Fruit fly (Drosophila melanogaster): ENCODE data around the gene ng1.

Gene ng1

DNA sequence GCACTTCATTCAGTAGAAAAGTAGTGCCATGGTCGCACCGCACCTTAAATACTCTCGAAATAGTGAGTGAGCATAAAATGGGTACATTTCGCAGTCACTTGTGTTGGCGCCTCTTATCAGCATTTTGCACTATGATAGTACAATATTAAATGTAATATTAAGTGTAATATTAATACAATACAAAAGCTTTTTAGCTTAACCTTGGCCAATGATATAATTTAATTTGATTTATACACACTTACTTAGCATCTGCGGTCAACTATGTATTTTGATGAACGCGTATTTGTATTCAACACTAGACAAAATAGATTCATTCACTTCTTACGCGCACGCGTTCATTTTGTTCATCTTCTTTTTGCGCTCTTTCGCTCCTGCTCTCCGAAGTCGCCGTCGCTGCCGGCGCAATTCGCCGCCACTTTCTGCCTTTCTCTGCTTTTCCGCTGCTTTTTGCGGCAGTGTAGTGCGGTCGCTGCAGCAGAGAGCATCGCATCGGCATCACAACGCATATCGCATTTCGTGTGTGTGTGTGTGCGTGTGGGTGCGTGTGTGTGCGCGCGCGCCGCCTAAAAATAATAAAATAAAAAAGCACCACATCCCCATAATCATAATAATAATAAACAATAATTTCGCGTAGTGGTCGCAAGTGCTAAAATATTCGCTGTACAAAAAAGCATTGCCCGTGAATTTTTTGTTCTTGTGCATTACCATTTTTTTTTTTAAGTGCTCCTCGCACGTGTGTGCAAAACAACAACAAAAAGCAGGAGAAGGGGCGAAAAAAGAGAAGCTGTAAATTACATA lies 46.9 kb downstream of the ng1 start (continued):
- TF ChIP-seq fd102C (GFP tag; optimal IDR thresholded peaks at IDR 0.05), result no peak
- peak; percentile 17 for TF ChIP-seq Fer1 (GFP tag; optimal IDR thresholded peaks at IDR 0.05)
- TF ChIP-seq CG7786 (GFP tag; optimal IDR thresholded peaks at IDR 0.05), result no peak
- TF ChIP-seq bsh (GFP tag; optimal IDR thresholded peaks at IDR 0.05), result peak; percentile 20 to 42
- no peak for TF ChIP-seq tup (GFP tag; optimal IDR thresholded peaks at IDR 0.05)
- TF ChIP-seq D19A (tag; optimal IDR thresholded peaks at IDR 0.05), result peak; percentile 98
- peak; percentile 18; the same call in 1 of the 3 replicates for TF ChIP-seq CG2889 (GFP tag; IDR thresholded peaks at IDR 0.05)
- peak; percentile 36; the same call in 2 of the 3 replicates for TF ChIP-seq CG11695 (GFP tag; IDR thresholded peaks at IDR 0.05)
- TF ChIP-seq CG14710 (tag; optimal IDR thresholded peaks at IDR 0.05), result peak; percentile 24
- TF ChIP-seq crc (GFP tag; optimal IDR thresholded peaks at IDR 0.05), result no peak
- TF ChIP-seq CG3163 (GFP tag; optimal IDR thresholded peaks at IDR 0.05), result no peak
- TF ChIP-seq Trl (optimal IDR thresholded peaks at IDR 0.05), result peak; percentile 46 to 65
- TF ChIP-seq Trl (GFP tag; optimal IDR thresholded peaks at IDR 0.05), result no peak
- no peak for TF ChIP-seq CG1024 (GFP tag; IDR thresholded peaks at IDR 0.05)
- no peak for TF ChIP-seq CG4730 (GFP tag; IDR thresholded peaks at IDR 0.05)
- no peak for TF ChIP-seq vfl (GFP tag; optimal IDR thresholded peaks at IDR 0.05)
- TF ChIP-seq BtbVII (GFP tag; optimal IDR thresholded peaks at IDR 0.05), result no peak
- no peak for TF ChIP-seq Lhr (GFP tag; optimal IDR thresholded peaks at IDR 0.05)
- TF ChIP-seq sqz (GFP tag; optimal IDR thresholded peaks at IDR 0.05), result no peak
- TF ChIP-seq tap (tag; optimal IDR thresholded peaks at IDR 0.05), result no peak
- no peak for TF ChIP-seq her (GFP tag; optimal IDR thresholded peaks at IDR 0.05)
- TF ChIP-seq CkIIα-i1 (GFP tag; IDR thresholded peaks at IDR 0.05), result no peak
- TF ChIP-seq stc (GFP tag; IDR thresholded peaks at IDR 0.05), result peak; percentile 25; the same call in 1 of the 2 replicates
- TF ChIP-seq schlank (tag; optimal IDR thresholded peaks at IDR 0.05), result no peak
- no peak for TF ChIP-seq CG2129 (GFP tag; IDR thresholded peaks at IDR 0.05; ENCODE audit: partially characterized antibody)
- TF ChIP-seq odd (GFP tag; optimal IDR thresholded peaks at IDR 0.05), result peak; percentile 19
- TF ChIP-seq disco-r (GFP tag; optimal IDR thresholded peaks at IDR 0.05), result no peak
- peak; percentile 41 for TF ChIP-seq Hr3 (GFP tag; optimal IDR thresholded peaks at IDR 0.05)
- TF ChIP-seq NC2α (GFP tag; optimal IDR thresholded peaks at IDR 0.05), result no peak
- no peak for TF ChIP-seq pita (GFP tag; optimal IDR thresholded peaks at IDR 0.05)
- TF ChIP-seq CG7556 (GFP tag; optimal IDR thresholded peaks at IDR 0.05), result peak; percentile 60
- peak; percentile 21 for TF ChIP-seq CG17385 (GFP tag; optimal IDR thresholded peaks at IDR 0.05)
- no peak for TF ChIP-seq kni (GFP tag; optimal IDR thresholded peaks at IDR 0.05)
- no peak for TF ChIP-seq CG3065 (GFP tag; optimal IDR thresholded peaks at IDR 0.05)
- peak; percentile 39 for TF ChIP-seq CG4820 (GFP tag; optimal IDR thresholded peaks at IDR 0.05)
- TF ChIP-seq Pdp1 (GFP tag; optimal IDR thresholded peaks at IDR 0.05), result no peak
- no peak for TF ChIP-seq CG1529 (GFP tag; optimal IDR thresholded peaks at IDR 0.05)
- TF ChIP-seq Camta (GFP tag; optimal IDR thresholded peaks at IDR 0.05), result no peak
- TF ChIP-seq ase (GFP tag; IDR thresholded peaks at IDR 0.05), result 0 out of 3 replicates have a peak, but pooled peaks have one; percentile 39
- no peak for TF ChIP-seq Hr78 (GFP tag; optimal IDR thresholded peaks at IDR 0.05)
- TF ChIP-seq abd-A (tag; optimal IDR thresholded peaks at IDR 0.05), result peak; percentile 16
- TF ChIP-seq HLH4C (GFP tag; IDR thresholded peaks at IDR 0.05; ENCODE audit: partially characterized antibody), result 0 out of 3 replicates have a peak, but pooled peaks have one; percentile 12
- peak; percentile 4 for TF ChIP-seq CG10209 (GFP tag; optimal IDR thresholded peaks at IDR 0.05)
- no peak for TF ChIP-seq Gsc (GFP tag; IDR thresholded peaks at IDR 0.05)
- no peak for TF ChIP-seq CG16813 (GFP tag; IDR thresholded peaks at IDR 0.05; ENCODE audit: partially characterized antibody)
- no peak for TF ChIP-seq Mrtf (GFP tag; IDR thresholded peaks at IDR 0.05)
- no peak for TF ChIP-seq CG14050 (GFP tag; IDR thresholded peaks at IDR 0.05)
- TF ChIP-seq CG32767 (GFP tag; IDR thresholded peaks at IDR 0.05), result no peak
- TF ChIP-seq GATAe (GFP tag; conservative IDR thresholded peaks at IDR 0.05), result no peak

Data from whole organism, embryonic.